Fruit fly (Drosophila melanogaster) whole organism, adult: Measurements from ENCODE around the gene CG3597.
A peak's percentile ranks its signal among the peaks of the same experiment; 100 is the strongest.

Experiments
- CG11617 ChIP-seq: fragments of 200-800 bp; sonication (Bioruptor generic); optimal IDR thresholded peaks from 2 replicates; lab custom pipeline; 2017; ENCODE audit warnings: mild to moderate bottlenecking, missing biosample characterization, missing genetic modification reagents, missing genetic modification characterization
- CG12768 ChIP-seq: fragments of 200-800 bp; sonication (Bioruptor generic); optimal IDR thresholded peaks from 2 replicates; lab custom pipeline; 2017; ENCODE audit warnings: missing biosample characterization, missing genetic modification characterization, mild to moderate bottlenecking, moderate library complexity, missing genetic modification reagents
- CG14711 ChIP-seq: fragments of 200-800 bp; sonication (Bioruptor generic); optimal IDR thresholded peaks from 2 replicates; lab custom pipeline; 2018; ENCODE audit warnings: missing biosample characterization, mild to moderate bottlenecking, missing genetic modification characterization, moderate library complexity
- CG1620 ChIP-seq: fragments of 200-800 bp; sonication (Bioruptor generic); optimal IDR thresholded peaks from 2 replicates; lab custom pipeline; 2016; ENCODE audit warnings: missing biosample characterization, missing genetic modification characterization
- CG33017 ChIP-seq: fragments of 200-800 bp; sonication (Bioruptor generic); optimal IDR thresholded peaks from 2 replicates; lab custom pipeline; 2018; ENCODE audit warnings: missing biosample characterization, mild to moderate bottlenecking, missing genetic modification characterization, moderate library complexity
- CG5204 ChIP-seq: fragments of 200-800 bp; sonication (Bioruptor generic); optimal IDR thresholded peaks from 2 replicates; lab custom pipeline; 2016; ENCODE audit warnings: missing biosample characterization, missing genetic modification characterization
- CG7045 ChIP-seq: fragments of 200-800 bp; sonication (Bioruptor generic); optimal IDR thresholded peaks from 2 replicates; lab custom pipeline; 2017; ENCODE audit warnings: missing biosample characterization, mild to moderate bottlenecking, missing genetic modification characterization
- CG7101 ChIP-seq: fragments of 200-800 bp; sonication (Bioruptor generic); optimal IDR thresholded peaks from 2 replicates; lab custom pipeline; 2018; ENCODE audit warnings: missing biosample characterization, mild to moderate bottlenecking, missing genetic modification characterization, moderate library complexity
- Clk ChIP-seq: fragments of 200-800 bp; sonication (Bioruptor generic); optimal IDR thresholded peaks from 2 replicates; lab custom pipeline; 2017; ENCODE audit warnings: missing biosample characterization, missing genetic modification characterization
- Crg-1 ChIP-seq: fragments of 200-800 bp; sonication (Bioruptor generic); optimal IDR thresholded peaks from 2 replicates; lab custom pipeline; 2016; ENCODE audit warnings: missing biosample characterization, missing genetic modification characterization
- Hr96 ChIP-seq: fragments of 200-800 bp; sonication (Bioruptor generic); optimal IDR thresholded peaks from 2 replicates; lab custom pipeline; 2016; ENCODE audit warnings: missing biosample characterization, missing genetic modification characterization
- Mnt ChIP-seq: fragments of 200-800 bp; sonication (Bioruptor generic); optimal IDR thresholded peaks from 2 replicates; lab custom pipeline; 2016; ENCODE audit warnings: missing biosample characterization, mild to moderate bottlenecking, missing genetic modification characterization
- bab1 ChIP-seq: fragments of 200-800 bp; sonication (Bioruptor generic); optimal IDR thresholded peaks from 3 replicates; lab custom pipeline; 2019; ENCODE audit warnings: missing biosample characterization, mild to moderate bottlenecking, missing genetic modification characterization, moderate library complexity
- cic ChIP-seq: fragments of 200-800 bp; sonication (Bioruptor generic); optimal IDR thresholded peaks from 2 replicates; lab custom pipeline; 2017; ENCODE audit warnings: missing biosample characterization, mild to moderate bottlenecking, missing genetic modification characterization, moderate library complexity
- cnc ChIP-seq, 2 experiments: fragments of >200 bp; optimal IDR thresholded peaks; 2 replicates each; lab custom pipeline; 2017
- kay ChIP-seq: fragments of 200-800 bp; sonication (Bioruptor generic); peaks from one replicate; lab custom pipeline; 2016; ENCODE audit warnings: missing biosample characterization, missing genetic modification characterization, borderline replicate concordance
- ovo ChIP-seq: fragments of 200-800 bp; sonication (Bioruptor generic); optimal IDR thresholded peaks from 2 replicates; lab custom pipeline; 2016; ENCODE audit warnings: missing biosample characterization, missing genetic modification characterization
- pad ChIP-seq: fragments of 200-800 bp; sonication (Bioruptor generic); optimal IDR thresholded peaks from 3 replicates; lab custom pipeline; 2017; ENCODE audit warnings: missing biosample characterization, missing genetic modification characterization, mild to moderate bottlenecking, moderate library complexity, missing genetic modification reagents
- tj ChIP-seq: fragments of 200-800 bp; sonication (Bioruptor generic); optimal IDR thresholded peaks from 3 replicates; lab custom pipeline; 2017; ENCODE audit warnings: missing biosample characterization, mild to moderate bottlenecking, missing genetic modification characterization, moderate library complexity
- toe ChIP-seq: fragments of 200-800 bp; sonication (Bioruptor generic); optimal IDR thresholded peaks from 2 replicates; lab custom pipeline; 2016; ENCODE audit warnings: missing biosample characterization, missing genetic modification characterization

The CG3597 gene

dm6 chr2L:2363626-2364147 lies 7.6 kb downstream of the CG3597 start:
- TF ChIP-seq bab1 (GFP tag; lab: Kevin White, UChicago): peak; percentile 97
- peak; percentile 97 for TF ChIP-seq CG7045 (GFP tag; lab: Kevin White, UChicago)
- TF ChIP-seq toe (GFP tag; lab: Kevin White, UChicago): peak; percentile 88
- TF ChIP-seq Crg-1 (GFP tag; lab: Kevin White, UChicago): peak; percentile 91
- TF ChIP-seq CG12768 (GFP tag; lab: Kevin White, UChicago): peak; percentile 98
- peak; percentile 79 for TF ChIP-seq Mnt (GFP tag; lab: Kevin White, UChicago)
- TF ChIP-seq ovo: peak; percentile 90
- peak; percentile 86 for TF ChIP-seq tj (GFP tag; lab: Kevin White, UChicago)
- TF ChIP-seq CG33017 (tag; lab: Kevin White, UChicago): peak; percentile 98
- peak; percentile 96 for TF ChIP-seq kay (GFP tag; lab: Kevin White, UChicago)
- peak; percentile 95 for TF ChIP-seq CG14711
- peak; percentile 87 for TF ChIP-seq Clk (GFP tag; lab: Kevin White, UChicago)
- peak; percentile 83 for TF ChIP-seq Hr96 (GFP tag; lab: Kevin White, UChicago)
- TF ChIP-seq CG11617 (GFP tag; lab: Kevin White, UChicago): peak; percentile 94
- TF ChIP-seq cic (GFP tag; lab: Kevin White, UChicago): peak; percentile 92
- no peak for TF ChIP-seq cnc (optimal IDR thresholded peaks at IDR 0.05; lab: Kevin White, UChicago)
- TF ChIP-seq CG1620: peak; percentile 89
- TF ChIP-seq CG7101 (tag; lab: Kevin White, UChicago): peak; percentile 97
- TF ChIP-seq pad: peak; percentile 83
- peak; percentile 87 for TF ChIP-seq CG5204 (GFP tag; lab: Kevin White, UChicago)

dm6 chr2L:2362808-2363394 lies 8.4 kb downstream of the CG3597 start:
- peak; percentile 97 for TF ChIP-seq CG12768 (GFP tag; lab: Kevin White, UChicago)
- peak; percentile 27 for TF ChIP-seq Mnt (GFP tag; lab: Kevin White, UChicago)
- TF ChIP-seq CG5204 (GFP tag; lab: Kevin White, UChicago): peak; percentile 65
- peak; percentile 27 for TF ChIP-seq Clk (GFP tag; lab: Kevin White, UChicago)
- TF ChIP-seq pad: peak; percentile 78
- peak; percentile 29 for TF ChIP-seq CG33017 (tag; lab: Kevin White, UChicago)
- peak; percentile 18 for TF ChIP-seq CG14711
- peak; percentile 34 for TF ChIP-seq CG7045 (GFP tag; lab: Kevin White, UChicago)
- peak; percentile 74 for TF ChIP-seq Hr96 (GFP tag; lab: Kevin White, UChicago)
- peak; percentile 54 for TF ChIP-seq cic (GFP tag; lab: Kevin White, UChicago)
- peak; percentile 79 for TF ChIP-seq ovo
- no peak for TF ChIP-seq CG1620
- peak; percentile 87 for TF ChIP-seq toe (GFP tag; lab: Kevin White, UChicago)
- TF ChIP-seq bab1 (GFP tag; lab: Kevin White, UChicago): no peak
- no peak for TF ChIP-seq CG11617 (GFP tag; lab: Kevin White, UChicago)
- peak; percentile 52 to 72 for TF ChIP-seq cnc (optimal IDR thresholded peaks at IDR 0.05; lab: Kevin White, UChicago)
- TF ChIP-seq CG7101 (tag; lab: Kevin White, UChicago): no peak
- TF ChIP-seq tj (GFP tag; lab: Kevin White, UChicago): no peak
- peak; percentile 28 for TF ChIP-seq Crg-1 (GFP tag; lab: Kevin White, UChicago)
- TF ChIP-seq kay (GFP tag; lab: Kevin White, UChicago): no peak

- TF ChIP-seq CG14711: no peak
- peak; percentile 91 for TF ChIP-seq kay (GFP tag; lab: Kevin White, UChicago)
- TF ChIP-seq cic (GFP tag; lab: Kevin White, UChicago): peak; percentile 22
Observed at dm6 chr2L:2361893-2362807, 9.2 kb downstream of the CG3597 start.

dm6 chr2L:2357228-2357656 lies 14.1 kb downstream of the CG3597 start, which contains the start of gene CG9967:
TSS of gene CG9967 (minus strand) at chr2L:2357356.
- TF ChIP-seq Hr96 (GFP tag; lab: Kevin White, UChicago) (no peak), CG11617 (GFP tag; lab: Kevin White, UChicago) (peak; percentile 14), CG14711 (no peak), CG7045 (GFP tag; lab: Kevin White, UChicago) (no peak), Clk (GFP tag; lab: Kevin White, UChicago) (no peak), CG12768 (GFP tag; lab: Kevin White, UChicago) (no peak), pad (peak; percentile 26), cic (GFP tag; lab: Kevin White, UChicago) (peak; percentile 3), bab1 (GFP tag; lab: Kevin White, UChicago) (peak; percentile 65), CG7101 (tag; lab: Kevin White, UChicago) (peak; percentile 4)

- TF ChIP-seq CG7101 (tag; lab: Kevin White, UChicago): no peak
- TF ChIP-seq tj (GFP tag; lab: Kevin White, UChicago): no peak
Observed at dm6 chr2L:2348479-2348878, 22.8 kb downstream of the CG3597 start.
